Fruit fly (Drosophila melanogaster) Kc167 (cell line): ENCODE results near the gene CG46059.

ENCODE experiments used
- Myc ChIP-seq: fragments of >200 bp; optimal IDR thresholded peaks from 2 replicates; lab custom pipeline; 2017; ENCODE audit warnings: missing external identifiers
- Sin3A ChIP-seq: fragments of >200 bp; optimal IDR thresholded peaks from 2 replicates; lab custom pipeline; 2018; ENCODE audit warnings: missing external identifiers
- insv ChIP-seq: fragments of >200 bp; optimal IDR thresholded peaks from 3 replicates; lab custom pipeline; 2018; ENCODE audit warnings: missing external identifiers
- psq ChIP-seq: fragments of >200 bp; optimal IDR thresholded peaks from 2 replicates; lab custom pipeline; 2017; ENCODE audit warnings: missing external identifiers

dm6 chr2L:19198402-19198801, 14.8 kb upstream of the CG46059 start:
- TF ChIP-seq Myc (lab: Kevin White, UChicago) = no peak
- no peak for TF ChIP-seq insv (lab: Kevin White, UChicago)
- no peak for TF ChIP-seq psq (lab: Kevin White, UChicago)
- TF ChIP-seq Sin3A (lab: Kevin White, UChicago) = no peak
